Worm (Caenorhabditis elegans): ENCODE data around the gene sdz-12.
A peak's percentile ranks its signal among the peaks of the same experiment; 100 is the strongest.

The sdz-12 gene

ce11 chrII:3694664-3695063 is 37.0 kb downstream of the sdz-12 start, which contains the start of gene srx-102:
TSS of gene srx-102 (minus strand) at chrII:3694764.
- TF ChIP-seq mab-5 (tag; optimal IDR thresholded peaks at IDR 0.05) (no peak), elt-1 (tag; optimal IDR thresholded peaks at IDR 0.05; ENCODE audit: borderline replicate concordance, insufficient read depth) (no peak), M03D4.4 (tag; optimal IDR thresholded peaks at IDR 0.05) (no peak), ztf-11 (tag; optimal IDR thresholded peaks at IDR 0.05) (no peak), mls-2 (tag; optimal IDR thresholded peaks at IDR 0.05) (no peak), pha-4 (tag; optimal IDR thresholded peaks at IDR 0.05) (no peak), nhr-2 (tag; optimal IDR thresholded peaks at IDR 0.05) (no peak), snpc-4 (tag; optimal IDR thresholded peaks at IDR 0.05) (no peak), bed-3 (GFP tag; optimal IDR thresholded peaks at IDR 0.05) (no peak)

- TF ChIP-seq mab-5 (tag; optimal IDR thresholded peaks at IDR 0.05) (no peak), ztf-11 (tag; optimal IDR thresholded peaks at IDR 0.05) (no peak), sptf-1 (tag; optimal IDR thresholded peaks at IDR 0.05) (no peak), lsy-2 (tag; optimal IDR thresholded peaks at IDR 0.05) (no peak), elt-1 (tag; optimal IDR thresholded peaks at IDR 0.05; ENCODE audit: borderline replicate concordance, insufficient read depth) (no peak), cnd-1 (tag; optimal IDR thresholded peaks at IDR 0.05) (no peak), zip-8 (tag; optimal IDR thresholded peaks at IDR 0.05) (no peak), nhr-12 (tag; optimal IDR thresholded peaks at IDR 0.05) (no peak), lin-13 (tag; optimal IDR thresholded peaks at IDR 0.05) (no peak), sem-2 (GFP tag; optimal IDR thresholded peaks at IDR 0.05) (no peak)
Observed at ce11 chrII:3690646-3691045, 41.0 kb downstream of the sdz-12 start, which contains the start of gene srx-101. TSS of gene srx-101 (minus strand) at chrII:3690746.

ce11 chrII:3688333-3688732 is 43.3 kb downstream of the sdz-12 start, which contains the start of gene ifas-1:
TSS of gene ifas-1 (minus strand) at chrII:3688719.
- no peak for TF ChIP-seq ceh-83 (GFP tag; optimal IDR thresholded peaks at IDR 0.05)
- TF ChIP-seq pha-4 (tag; optimal IDR thresholded peaks at IDR 0.05): no peak
- TF ChIP-seq M03D4.4 (tag; optimal IDR thresholded peaks at IDR 0.05): no peak

- TF ChIP-seq zip-8 (tag; optimal IDR thresholded peaks at IDR 0.05): peak; percentile 77
- TF ChIP-seq mab-5 (tag; optimal IDR thresholded peaks at IDR 0.05): no peak
- TF ChIP-seq ceh-39 (tag; optimal IDR thresholded peaks at IDR 0.05): no peak
- no peak for TF ChIP-seq elt-3 (tag; optimal IDR thresholded peaks at IDR 0.05)
- no peak for TF ChIP-seq mep-1 (tag; optimal IDR thresholded peaks at IDR 0.05)
- no peak for TF ChIP-seq unc-39 (tag; optimal IDR thresholded peaks at IDR 0.05)
Observed at ce11 chrII:3684487-3685067, 47.0 kb downstream of the sdz-12 start.

ce11 chrII:3682770-3683234 is 48.8 kb downstream of the sdz-12 start, which contains the start of gene F19B10.1:
TSS of gene F19B10.1 (plus strand) at chrII:3683184.
- peak; percentile 10 for TF ChIP-seq pha-4 (tag; optimal IDR thresholded peaks at IDR 0.05)
- TF ChIP-seq mep-1 (tag; optimal IDR thresholded peaks at IDR 0.05): peak; percentile 26
- TF ChIP-seq lin-13 (tag; optimal IDR thresholded peaks at IDR 0.05): peak; percentile 22
- no peak for TF ChIP-seq cnd-1 (tag; optimal IDR thresholded peaks at IDR 0.05)
- peak; percentile 66 for TF ChIP-seq unc-62 (GFP tag; optimal IDR thresholded peaks at IDR 0.05)
- no peak for TF ChIP-seq M03D4.4 (tag; optimal IDR thresholded peaks at IDR 0.05)
- TF ChIP-seq hlh-1 (tag; optimal IDR thresholded peaks at IDR 0.05): peak; percentile 82

- TF ChIP-seq zip-8 (tag; optimal IDR thresholded peaks at IDR 0.05): peak; percentile 92
- no peak for TF ChIP-seq lin-32 (GFP tag; optimal IDR thresholded peaks at IDR 0.05)
Observed at ce11 chrII:3681365-3682083, 50.1 kb downstream of the sdz-12 start, which contains the start of gene F19B10.10. TSS of gene F19B10.10 (minus strand) at chrII:3681415.

ce11 chrII:3680366-3680765 is 51.3 kb downstream of the sdz-12 start:
- TF ChIP-seq ceh-39 (tag; optimal IDR thresholded peaks at IDR 0.05) (no peak), elt-3 (tag; optimal IDR thresholded peaks at IDR 0.05) (no peak), lin-13 (tag; optimal IDR thresholded peaks at IDR 0.05) (no peak), lsy-2 (tag; optimal IDR thresholded peaks at IDR 0.05) (no peak), hlh-1 (tag; optimal IDR thresholded peaks at IDR 0.05) (no peak)
